Worm (Caenorhabditis elegans): ENCODE measurements around the gene C06E4.6.

DNA sequence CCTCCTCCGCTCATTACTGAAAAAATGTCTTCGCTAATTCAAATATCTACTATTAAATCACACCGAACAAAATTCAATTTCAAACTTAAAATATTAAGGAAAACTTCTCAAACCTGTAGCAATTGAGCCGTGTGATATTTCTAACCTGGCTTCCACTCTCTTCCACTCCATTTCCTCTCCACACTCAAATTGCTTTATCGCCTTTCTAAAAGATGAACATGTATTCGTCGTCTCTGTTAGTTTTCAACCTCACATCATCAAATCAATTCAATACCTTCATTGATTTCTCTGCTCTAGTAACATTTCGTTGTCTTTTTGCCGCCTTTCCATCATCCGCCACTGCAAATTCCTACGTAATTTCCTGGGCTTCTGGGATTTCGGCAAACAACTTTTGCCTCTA lies 33.9 kb upstream of the C06E4.6 start, which contains the start of gene F42C5.4:
- no peak for TF ChIP-seq pqm-1 (tag; optimal IDR thresholded peaks at IDR 0.05)
- TF ChIP-seq lsy-2 (tag; optimal IDR thresholded peaks at IDR 0.05), result no peak
- no peak for TF ChIP-seq zag-1 (tag; optimal IDR thresholded peaks at IDR 0.05)
- TF ChIP-seq dmd-8 (GFP tag; IDR thresholded peaks at IDR 0.05), result no peak
- TF ChIP-seq unc-39 (tag; optimal IDR thresholded peaks at IDR 0.05), result no peak
- TF ChIP-seq aly-2 (tag; optimal IDR thresholded peaks at IDR 0.05), result no peak

Data from whole organism, L4 larva.